Worm (Caenorhabditis elegans): ENCODE results near the gene hpl-1.

DNA sequence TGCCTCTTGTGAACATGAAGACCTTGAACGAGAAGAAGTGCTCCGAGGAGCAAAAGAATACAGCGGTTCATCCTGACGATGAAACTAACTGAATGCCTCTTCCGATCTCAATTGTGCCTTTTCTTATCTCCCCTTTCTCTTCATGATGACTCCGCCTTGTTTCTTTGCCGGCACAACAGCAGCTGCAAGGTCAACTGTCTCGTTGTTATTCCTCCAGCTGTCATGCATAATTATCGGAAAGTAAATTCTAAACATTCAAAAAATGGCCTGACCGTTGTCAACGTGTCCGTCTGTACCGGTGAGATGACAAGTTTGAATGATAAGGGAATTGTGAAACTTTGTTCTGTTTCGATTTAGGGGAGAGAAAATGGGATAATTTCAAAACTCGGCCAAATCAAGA is 23.8 kb upstream of the hpl-1 start, which contains the start of gene asp-4:
- no peak for TF ChIP-seq ztf-4 (tag; optimal IDR thresholded peaks at IDR 0.05)
- TF ChIP-seq ZK546.5 (tag; optimal IDR thresholded peaks at IDR 0.05): no peak
- TF ChIP-seq pha-4 (tag; optimal IDR thresholded peaks at IDR 0.05): no peak
- no peak for TF ChIP-seq pqm-1 (tag; optimal IDR thresholded peaks at IDR 0.05)
- TF ChIP-seq elt-2 (tag; optimal IDR thresholded peaks at IDR 0.05): peak; percentile 31
- no peak for TF ChIP-seq snpc-4 (tag; optimal IDR thresholded peaks at IDR 0.05)
- TF ChIP-seq zag-1 (tag; optimal IDR thresholded peaks at IDR 0.05): no peak
